Worm (Caenorhabditis elegans) whole organism, L1 larva: Measurements from ENCODE around the gene ham-1.
A peak's percentile ranks its signal among the peaks of the same experiment; 100 is the strongest.

Experiments used
- C04F5.9 ChIP-seq: sonication (generic microtip); optimal IDR thresholded peaks from 2 replicates; lab custom pipeline; 2016; ENCODE audit warnings: missing genetic modification characterization, missing compliant biosample characterization
- C16A3.4 ChIP-seq: fragments of 150-350 bp; optimal IDR thresholded peaks from 2 replicates; lab custom pipeline; 2014; ENCODE audit warnings: missing biosample characterization, missing genetic modification characterization
- F16B12.6 ChIP-seq: fragments of 150-350 bp; optimal IDR thresholded peaks from 2 replicates; lab custom pipeline; 2014; ENCODE audit warnings: missing biosample characterization, missing genetic modification characterization
- Y116A8C.19 ChIP-seq: sonication (generic microtip); optimal IDR thresholded peaks from 2 replicates; lab custom pipeline; 2016; ENCODE audit warnings: missing compliant biosample characterization, missing genetic modification characterization, borderline replicate concordance
- aha-1 ChIP-seq: fragments of 150-350 bp; optimal IDR thresholded peaks from 2 replicates; lab custom pipeline; 2014; ENCODE audit warnings: missing biosample characterization, missing genetic modification characterization
- alr-1 ChIP-seq: fragments of 200-800 bp; sonication (Bioruptor generic); optimal IDR thresholded peaks from 2 replicates; lab custom pipeline; 2018; ENCODE audit warnings: borderline replicate concordance, mild to moderate bottlenecking, missing genetic modification characterization, missing compliant biosample characterization
- ama-1 ChIP-seq: fragments of 150-350 bp; optimal IDR thresholded peaks from 2 replicates; lab custom pipeline; 2014
- ceh-82 ChIP-seq, 3 experiments: fragments of 150-350 bp in 1 of 3; sonication (generic microtip) in 2 of 3; optimal IDR thresholded peaks; 2 replicates each; lab custom pipeline; 2014 to 2017; ENCODE audit warnings: missing biosample characterization in 3 of 3, missing genetic modification characterization in 3 of 3
- ceh-88 ChIP-seq: fragments of 200-800 bp; sonication (Bioruptor generic); IDR thresholded peaks from 2 replicates; pipeline ENCODE4 v1.3.6; 2022; ENCODE audit warnings: missing genetic modification characterization, missing compliant biosample characterization
- dpl-1 ChIP-seq, 3 experiments: fragments of 150-350 bp in 2 of 3; sonication (generic microtip) in 1 of 3; optimal IDR thresholded peaks; 2 replicates each; lab custom pipeline; 2014 to 2017; ENCODE audit warnings: missing biosample characterization in 3 of 3, missing genetic modification characterization in 3 of 3, missing genetic modification reagents in 3 of 3
- dsc-1 ChIP-seq: sonication (generic microtip); optimal IDR thresholded peaks from 2 replicates; lab custom pipeline; 2016; ENCODE audit warnings: mild to moderate bottlenecking, missing genetic modification characterization, missing compliant biosample characterization
- efl-1 ChIP-seq, 4 experiments: fragments of 150-350 bp; optimal IDR thresholded peaks in 3 of 4; peaks in 1 of 4; 1 replicate in 1 of 4; 2 replicates in 3 of 4; lab custom pipeline; 2014; ENCODE audit warnings: missing biosample characterization in 2 of 4, missing genetic modification characterization in 2 of 4, missing genetic modification reagents in 2 of 4
- egl-13 ChIP-seq: sonication (generic microtip); optimal IDR thresholded peaks from 2 replicates; lab custom pipeline; 2016; ENCODE audit warnings: missing genotype, missing genetic modification reagents, missing genetic modification characterization, missing compliant biosample characterization
- fkh-10 ChIP-seq: sonication (generic microtip); optimal IDR thresholded peaks from 2 replicates; lab custom pipeline; 2017; ENCODE audit warnings: missing biosample characterization, missing genetic modification reagents, missing genetic modification characterization
- fkh-8 ChIP-seq: sonication (generic microtip); optimal IDR thresholded peaks from 2 replicates; lab custom pipeline; 2016; ENCODE audit warnings: mild to moderate bottlenecking, missing genetic modification characterization, missing compliant biosample characterization
- grh-1 ChIP-seq: fragments of 200-800 bp; sonication (Bioruptor generic); IDR thresholded peaks from 2 replicates; pipeline ENCODE4 v1.3.6; 2022; ENCODE audit warnings: missing genetic modification reagents, missing genetic modification characterization, missing compliant biosample characterization
- isw-1 ChIP-seq: fragments of 200-800 bp; sonication (Bioruptor generic); IDR thresholded peaks from 2 replicates; pipeline ENCODE4 v1.3.6; 2022; ENCODE audit warnings: missing genetic modification characterization, missing compliant biosample characterization
- lin-13 ChIP-seq: fragments of 150-350 bp; optimal IDR thresholded peaks from 2 replicates; lab custom pipeline; 2014; ENCODE audit warnings: missing biosample characterization, missing genetic modification reagents, missing genetic modification characterization
- lin-14 ChIP-seq: fragments of 200-800 bp; sonication (Bioruptor generic); optimal IDR thresholded peaks from 2 replicates; lab custom pipeline; 2018; ENCODE audit warnings: mild to moderate bottlenecking, missing genetic modification characterization, moderate library complexity, missing compliant biosample characterization
- lin-35 ChIP-seq, 2 experiments: fragments of 150-350 bp; optimal IDR thresholded peaks; 2 replicates each; lab custom pipeline; 2014; ENCODE audit warnings: missing biosample characterization in 2 of 2, missing genetic modification characterization in 2 of 2, missing genetic modification reagents in 2 of 2
- lsy-2 ChIP-seq, 2 experiments: fragments of 150-350 bp; optimal IDR thresholded peaks; 2 replicates each; lab custom pipeline; 2014; ENCODE audit warnings: missing biosample characterization in 2 of 2, missing genetic modification characterization in 2 of 2
- mab-9 ChIP-seq: fragments of 200-800 bp; sonication (Bioruptor generic); IDR thresholded peaks from 2 replicates; pipeline ENCODE4 v1.3.6; 2022; ENCODE audit warnings: missing genetic modification reagents, missing genetic modification characterization, missing compliant biosample characterization
- mdl-1 ChIP-seq, 2 experiments: fragments of 150-350 bp; optimal IDR thresholded peaks; 2 replicates each; lab custom pipeline; 2014 to 2017; ENCODE audit warnings: missing biosample characterization in 2 of 2, missing genetic modification characterization in 2 of 2, inconsistent platforms in 1 of 2
- mep-1 ChIP-seq: fragments of 150-350 bp; optimal IDR thresholded peaks from 2 replicates; lab custom pipeline; 2014; ENCODE audit warnings: missing biosample characterization, missing genetic modification characterization
- nhr-237 ChIP-seq: fragments of 150-350 bp; optimal IDR thresholded peaks from 2 replicates; lab custom pipeline; 2014; ENCODE audit warnings: missing biosample characterization, missing genetic modification characterization
- nhr-28 ChIP-seq: fragments of 150-350 bp; optimal IDR thresholded peaks from 2 replicates; lab custom pipeline; 2014; ENCODE audit warnings: missing biosample characterization, missing genetic modification characterization
- nhr-47 ChIP-seq: sonication (generic microtip); optimal IDR thresholded peaks from 2 replicates; lab custom pipeline; 2016; ENCODE audit warnings: mild to moderate bottlenecking, missing genetic modification characterization, moderate library complexity, missing compliant biosample characterization
- nhr-76 ChIP-seq: sonication (generic microtip); optimal IDR thresholded peaks from 2 replicates; lab custom pipeline; 2017; ENCODE audit warnings: missing biosample characterization, missing genetic modification characterization
- nhr-77 ChIP-seq: fragments of 150-350 bp; optimal IDR thresholded peaks from 2 replicates; lab custom pipeline; 2014; ENCODE audit warnings: missing biosample characterization, missing genetic modification characterization
- nhr-84 ChIP-seq: sonication (generic microtip); optimal IDR thresholded peaks from 2 replicates; lab custom pipeline; 2017; ENCODE audit warnings: missing biosample characterization, missing genetic modification characterization
- nhr-85 ChIP-seq: sonication (generic microtip); peaks from one replicate; lab custom pipeline; 2016; ENCODE audit warnings: missing genetic modification characterization, inconsistent platforms, missing compliant biosample characterization
- pag-3 ChIP-seq: sonication (generic microtip); optimal IDR thresholded peaks from 2 replicates; lab custom pipeline; 2017; ENCODE audit warnings: missing genetic modification characterization, mild to moderate bottlenecking, missing compliant biosample characterization, antibody characterized with exemption, borderline replicate concordance; ENCODE audit not compliant: insufficient read depth
- pax-3 ChIP-seq: fragments of 200-800 bp; sonication (Bioruptor generic); optimal IDR thresholded peaks from 2 replicates; lab custom pipeline; 2018; ENCODE audit warnings: mild to moderate bottlenecking, missing genetic modification characterization, moderate library complexity, missing compliant biosample characterization
- pqm-1 ChIP-seq: sonication (generic microtip); optimal IDR thresholded peaks from 3 replicates; lab custom pipeline; 2017; ENCODE audit warnings: missing biosample characterization, missing genetic modification characterization
- rnt-1 ChIP-seq: sonication (generic microtip); optimal IDR thresholded peaks from 2 replicates; lab custom pipeline; 2016; ENCODE audit warnings: mild to moderate bottlenecking, missing genetic modification characterization, moderate library complexity, missing compliant biosample characterization
- snpc-4 ChIP-seq: fragments of 150-350 bp; optimal IDR thresholded peaks from 2 replicates; lab custom pipeline; 2014; ENCODE audit warnings: missing biosample characterization, missing genetic modification characterization
- sptf-1 ChIP-seq: fragments of 150-350 bp; optimal IDR thresholded peaks from 2 replicates; lab custom pipeline; 2014; ENCODE audit warnings: missing biosample characterization, missing genetic modification characterization
- swsn-7 ChIP-seq: sonication (generic microtip); optimal IDR thresholded peaks from 2 replicates; lab custom pipeline; 2016; ENCODE audit warnings: missing genetic modification characterization, missing compliant biosample characterization
- tbx-2 ChIP-seq: sonication (generic microtip); optimal IDR thresholded peaks from 2 replicates; lab custom pipeline; 2016; ENCODE audit warnings: missing genetic modification characterization, missing compliant biosample characterization
- tlp-1 ChIP-seq: fragments of 150-350 bp; optimal IDR thresholded peaks from 2 replicates; lab custom pipeline; 2014; ENCODE audit warnings: missing biosample characterization, missing genetic modification characterization
- unc-130 ChIP-seq: fragments of 150-350 bp; optimal IDR thresholded peaks from 2 replicates; lab custom pipeline; 2017; ENCODE audit warnings: missing biosample characterization, missing genetic modification characterization, inconsistent platforms
- unc-62 ChIP-seq: fragments of 150-350 bp; optimal IDR thresholded peaks from 2 replicates; lab custom pipeline; 2014; ENCODE audit warnings: missing biosample characterization, missing genetic modification reagents, missing genetic modification characterization
- unc-86 ChIP-seq: sonication (generic microtip); optimal IDR thresholded peaks from 2 replicates; lab custom pipeline; 2016; ENCODE audit warnings: missing genetic modification characterization, missing compliant biosample characterization
- xbp-1 ChIP-seq: sonication (generic microtip); optimal IDR thresholded peaks from 2 replicates; lab custom pipeline; 2016; ENCODE audit warnings: missing genetic modification characterization, missing compliant biosample characterization
- zip-4 ChIP-seq: fragments of 200-800 bp; sonication (Bioruptor generic); optimal IDR thresholded peaks from 2 replicates; lab custom pipeline; 2018; ENCODE audit warnings: mild to moderate bottlenecking, missing genetic modification characterization, moderate library complexity, missing compliant biosample characterization
- ztf-11 ChIP-seq, 2 experiments: sonication (generic microtip); optimal IDR thresholded peaks; 2 replicates each; lab custom pipeline; 2016 to 2017; ENCODE audit warnings: missing genetic modification characterization in 2 of 2, missing biosample characterization in 1 of 2, missing compliant biosample characterization in 1 of 2
- ztf-4 ChIP-seq: fragments of 150-350 bp; optimal IDR thresholded peaks from 2 replicates; lab custom pipeline; 2014; ENCODE audit warnings: missing biosample characterization, missing genetic modification characterization

ham-1 gene

DNA sequence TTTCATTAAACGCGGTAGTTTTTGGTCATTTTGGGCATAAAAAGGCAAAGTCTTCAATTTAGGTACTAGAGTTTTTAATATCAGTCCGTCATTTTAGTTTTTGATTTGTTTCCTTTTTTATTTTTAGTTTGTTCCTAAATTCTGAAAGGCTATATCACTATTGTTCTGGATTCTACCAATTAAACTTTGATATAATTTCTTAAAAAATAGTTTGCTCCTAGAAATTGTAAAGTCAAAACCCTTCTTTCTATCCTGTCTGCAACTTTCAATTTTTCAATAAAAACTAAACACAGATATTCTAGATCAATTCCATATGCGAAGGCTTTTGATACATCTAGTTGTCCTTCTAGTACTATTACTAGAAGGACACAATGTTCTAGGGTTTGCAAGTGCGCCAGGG is 31.1 kb downstream of the ham-1 start, which contains the start of gene K08E7.5:
Gene K08E7.5, plus strand, starts transcription at position 301 of the 400 bp plus-strand sequence.
- TF ChIP-seq nhr-85 (peak; percentile 23), C16A3.4 (no peak), tbx-2 (no peak)

DNA sequence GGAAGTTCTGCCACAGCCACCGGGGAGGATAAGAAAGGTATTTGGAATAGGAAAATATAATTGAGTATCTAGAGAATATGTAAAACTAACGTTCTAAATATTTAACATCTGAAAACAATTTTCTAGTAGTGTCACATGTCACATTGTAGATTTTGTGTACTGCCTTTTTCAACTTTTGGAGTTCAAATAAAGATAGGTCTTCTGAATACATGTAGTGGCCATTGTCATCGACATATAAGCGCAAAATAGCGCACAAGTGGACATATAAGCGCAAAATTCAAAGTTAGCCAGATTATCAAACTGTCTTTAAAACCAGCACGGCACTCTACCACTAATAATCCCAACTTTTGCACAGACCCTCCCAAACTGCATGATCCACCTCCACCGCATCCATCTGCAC is 32.3 kb downstream of the ham-1 start:
- TF ChIP-seq mep-1 (tag; lab: Kevin White, UChicago) (no peak), tbx-2 (no peak), ceh-82 (tag; optimal IDR thresholded peaks at IDR 0.05; lab: Kevin White, UChicago) (no peak), pag-3 (tag; lab: Kevin White, UChicago) (no peak), fkh-10 (GFP tag; lab: Kevin White, UChicago) (no peak), F16B12.6 (tag; lab: Kevin White, UChicago) (no peak), C16A3.4 (no peak), nhr-47 (tag; lab: Kevin White, UChicago) (no peak), lsy-2 (tag; optimal IDR thresholded peaks at IDR 0.05; lab: Kevin White, UChicago) (no peak), xbp-1 (tag; lab: Kevin White, UChicago) (no peak), tlp-1 (no peak), rnt-1 (tag; lab: Kevin White, UChicago) (no peak), pqm-1 (tag; lab: Kevin White, UChicago) (no peak), egl-13 (tag; lab: Kevin White, UChicago) (no peak), mab-9 (GFP tag; lab: Robert Waterston, UW) (no peak), sptf-1 (tag; lab: Kevin White, UChicago) (no peak), snpc-4 (tag; lab: Kevin White, UChicago) (no peak), mdl-1 (tag; optimal IDR thresholded peaks at IDR 0.05; lab: Kevin White, UChicago) (no peak), nhr-237 (tag; lab: Kevin White, UChicago) (no peak)

DNA sequence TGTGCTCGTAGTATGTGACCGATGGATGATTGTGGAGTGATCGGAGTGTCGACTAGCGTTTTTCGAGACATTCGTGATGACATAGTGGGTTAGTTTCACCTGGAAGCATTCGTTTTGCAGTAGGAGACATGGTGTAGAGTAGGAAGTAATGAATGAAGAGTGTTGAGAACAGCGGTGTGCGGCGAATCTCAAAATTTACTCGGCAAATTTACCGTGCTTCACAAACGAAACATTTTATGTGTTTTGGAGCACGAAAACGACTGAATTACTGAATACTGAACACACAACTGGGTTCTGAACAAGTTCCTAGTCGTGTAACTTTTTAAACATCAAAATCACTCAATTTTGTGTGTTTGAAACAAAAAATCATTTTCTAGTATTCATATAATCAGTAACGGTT is 39.1 kb downstream of the ham-1 start, which contains the start of gene K08E7.6:
Gene K08E7.6, minus strand, starts transcription at position 101 of the 400 bp plus-strand sequence.
- TF ChIP-seq ztf-4 (tag; lab: Kevin White, UChicago) (no peak), mep-1 (tag; lab: Kevin White, UChicago) (no peak), snpc-4 (tag; lab: Kevin White, UChicago) (no peak), pax-3 (no peak), lin-13 (GFP tag; lab: Kevin White, UChicago) (no peak), nhr-28 (tag; lab: Kevin White, UChicago) (no peak), aha-1 (tag; lab: Kevin White, UChicago) (no peak), ceh-88 (GFP tag; lab: Robert Waterston, UW) (no peak), dpl-1 (GFP tag; optimal IDR thresholded peaks at IDR 0.05; lab: Kevin White, UChicago) (no peak), nhr-237 (tag; lab: Kevin White, UChicago) (no peak), zip-4 (GFP tag; lab: Kevin White, UChicago) (no peak), nhr-84 (tag; lab: Kevin White, UChicago) (no peak), isw-1 (GFP tag; lab: Robert Waterston, UW) (no peak), unc-62 (GFP tag; lab: Kevin White, UChicago) (no peak), Y116A8C.19 (tag; lab: Kevin White, UChicago) (no peak), grh-1 (GFP tag; lab: Robert Waterston, UW) (no peak), ztf-11 (tag; optimal IDR thresholded peaks at IDR 0.05; lab: Kevin White, UChicago) (no peak)

DNA sequence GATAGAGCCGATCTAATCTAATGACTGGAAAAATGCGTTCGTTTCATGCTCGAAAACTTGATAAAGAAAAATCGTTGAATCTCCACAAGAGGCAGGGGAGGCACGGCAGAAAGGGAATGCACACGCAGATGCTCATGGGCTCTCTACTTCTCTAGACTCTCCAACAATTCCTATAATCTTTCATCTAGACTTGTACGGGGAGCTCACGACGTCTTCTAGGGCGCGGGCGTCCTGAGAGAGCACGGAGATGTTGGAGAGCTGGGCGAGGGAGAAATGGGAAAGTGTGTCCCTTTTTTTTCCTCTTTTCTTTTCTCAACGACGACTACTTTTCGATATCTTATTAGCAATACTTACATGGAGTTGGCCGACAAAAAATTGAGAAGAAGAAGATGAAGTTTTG is 41.2 kb downstream of the ham-1 start:
- no peak for TF ChIP-seq dsc-1 (tag; lab: Kevin White, UChicago)
- no peak for TF ChIP-seq unc-130 (tag; lab: Kevin White, UChicago)
- TF ChIP-seq swsn-7 (tag; lab: Kevin White, UChicago): peak; percentile 27
- TF ChIP-seq lin-14 (GFP tag; lab: Kevin White, UChicago): peak; percentile 74
- TF ChIP-seq C04F5.9 (tag; lab: Kevin White, UChicago): no peak
- TF ChIP-seq nhr-77 (tag; lab: Kevin White, UChicago): no peak
- TF ChIP-seq ztf-4 (tag; lab: Kevin White, UChicago): no peak
- TF ChIP-seq nhr-76 (tag; lab: Kevin White, UChicago): no peak
- TF ChIP-seq efl-1 (optimal IDR thresholded peaks at IDR 0.05; lab: Kevin White, UChicago): no peak
- TF ChIP-seq efl-1 (GFP tag; optimal IDR thresholded peaks at IDR 0.05 in 1 of 2; lab: Kevin White, UChicago): no peak
- TF ChIP-seq fkh-8 (tag; lab: Kevin White, UChicago): peak; percentile 37
- peak; percentile 14 for TF ChIP-seq nhr-47 (tag; lab: Kevin White, UChicago)
- no peak for TF ChIP-seq alr-1 (tag; lab: Kevin White, UChicago)
- TF ChIP-seq ceh-88 (GFP tag; lab: Robert Waterston, UW): no peak
- TF ChIP-seq lin-35 (GFP tag; optimal IDR thresholded peaks at IDR 0.05; lab: Kevin White, UChicago): peak in 1 of 2 experiments; percentile 14
- TF ChIP-seq Y116A8C.19 (tag; lab: Kevin White, UChicago): no peak
- TF ChIP-seq rnt-1 (tag; lab: Kevin White, UChicago): peak; percentile 9
- TF ChIP-seq ama-1 (lab: Kevin White, UChicago): no peak
- TF ChIP-seq aha-1 (tag; lab: Kevin White, UChicago): no peak
- no peak for TF ChIP-seq unc-86
- no peak for TF ChIP-seq pag-3 (tag; lab: Kevin White, UChicago)
